Worm (Caenorhabditis elegans) whole organism, L1 larva: ENCODE results near the gene glb-29.

Experiments used
- C04F5.9 ChIP-seq: sonication (generic microtip); optimal IDR thresholded peaks from 2 replicates; lab custom pipeline; 2016; ENCODE audit warnings: missing genetic modification characterization, missing compliant biosample characterization
- C16A3.4 ChIP-seq: fragments of 150-350 bp; optimal IDR thresholded peaks from 2 replicates; lab custom pipeline; 2014; ENCODE audit warnings: missing biosample characterization, missing genetic modification characterization
- C34B4.2 ChIP-seq: sonication (generic microtip); optimal IDR thresholded peaks from 2 replicates; lab custom pipeline; 2017; ENCODE audit warnings: mild to moderate bottlenecking, missing genetic modification characterization, missing compliant biosample characterization
- F16B12.6 ChIP-seq: fragments of 150-350 bp; optimal IDR thresholded peaks from 2 replicates; lab custom pipeline; 2014; ENCODE audit warnings: missing biosample characterization, missing genetic modification characterization
- aha-1 ChIP-seq: fragments of 150-350 bp; optimal IDR thresholded peaks from 2 replicates; lab custom pipeline; 2014; ENCODE audit warnings: missing biosample characterization, missing genetic modification characterization
- alr-1 ChIP-seq: fragments of 200-800 bp; sonication (Bioruptor generic); optimal IDR thresholded peaks from 2 replicates; lab custom pipeline; 2018; ENCODE audit warnings: borderline replicate concordance, mild to moderate bottlenecking, missing genetic modification characterization, missing compliant biosample characterization
- ama-1 ChIP-seq: fragments of 150-350 bp; optimal IDR thresholded peaks from 2 replicates; lab custom pipeline; 2014
- ceh-63 ChIP-seq: fragments of 200-800 bp; sonication (Bioruptor generic); optimal IDR thresholded peaks from 2 replicates; lab custom pipeline; 2018; ENCODE audit warnings: mild to moderate bottlenecking, missing genetic modification characterization, missing compliant biosample characterization
- ceh-8 ChIP-seq: fragments of 200-800 bp; sonication (Bioruptor generic); optimal IDR thresholded peaks from 2 replicates; lab custom pipeline; 2018; ENCODE audit warnings: mild to moderate bottlenecking, missing genetic modification characterization, moderate library complexity, missing compliant biosample characterization
- ceh-82 ChIP-seq, 3 experiments: fragments of 150-350 bp in 1 of 3; sonication (generic microtip) in 2 of 3; optimal IDR thresholded peaks; 2 replicates each; lab custom pipeline; 2014 to 2017; ENCODE audit warnings: missing biosample characterization in 3 of 3, missing genetic modification characterization in 3 of 3
- ces-1 ChIP-seq: fragments of 150-350 bp; optimal IDR thresholded peaks from 2 replicates; lab custom pipeline; 2014; ENCODE audit warnings: missing biosample characterization, missing genetic modification reagents, missing genetic modification characterization
- dpl-1 ChIP-seq, 3 experiments: fragments of 150-350 bp in 2 of 3; sonication (generic microtip) in 1 of 3; optimal IDR thresholded peaks; 2 replicates each; lab custom pipeline; 2014 to 2017; ENCODE audit warnings: missing biosample characterization in 3 of 3, missing genetic modification characterization in 3 of 3, missing genetic modification reagents in 3 of 3
- efl-1 ChIP-seq, 4 experiments: fragments of 150-350 bp; optimal IDR thresholded peaks in 3 of 4; peaks in 1 of 4; 1 replicate in 1 of 4; 2 replicates in 3 of 4; lab custom pipeline; 2014; ENCODE audit warnings: missing biosample characterization in 2 of 4, missing genetic modification characterization in 2 of 4, missing genetic modification reagents in 2 of 4
- efl-3 ChIP-seq: fragments of 200-800 bp; sonication (Bioruptor generic); optimal IDR thresholded peaks from 2 replicates; lab custom pipeline; 2018; ENCODE audit warnings: mild to moderate bottlenecking, missing genetic modification characterization, missing compliant biosample characterization
- egl-13 ChIP-seq: sonication (generic microtip); optimal IDR thresholded peaks from 2 replicates; lab custom pipeline; 2016; ENCODE audit warnings: missing genotype, missing genetic modification reagents, missing genetic modification characterization, missing compliant biosample characterization
- fkh-10 ChIP-seq: sonication (generic microtip); optimal IDR thresholded peaks from 2 replicates; lab custom pipeline; 2017; ENCODE audit warnings: missing biosample characterization, missing genetic modification reagents, missing genetic modification characterization
- fkh-8 ChIP-seq: sonication (generic microtip); optimal IDR thresholded peaks from 2 replicates; lab custom pipeline; 2016; ENCODE audit warnings: mild to moderate bottlenecking, missing genetic modification characterization, missing compliant biosample characterization
- fos-1 ChIP-seq: fragments of 150-350 bp; optimal IDR thresholded peaks from 2 replicates; lab custom pipeline; 2014; ENCODE audit warnings: missing biosample characterization, missing genetic modification characterization
- grh-1 ChIP-seq: fragments of 200-800 bp; sonication (Bioruptor generic); IDR thresholded peaks from 2 replicates; pipeline ENCODE4 v1.3.6; 2022; ENCODE audit warnings: missing genetic modification reagents, missing genetic modification characterization, missing compliant biosample characterization
- hlh-17 ChIP-seq: fragments of 200-800 bp; sonication (Bioruptor generic); optimal IDR thresholded peaks from 2 replicates; lab custom pipeline; 2018; ENCODE audit warnings: missing genetic modification characterization, mild to moderate bottlenecking, missing compliant biosample characterization, moderate library complexity, borderline replicate concordance
- hpl-2 ChIP-seq: fragments of 150-350 bp; optimal IDR thresholded peaks from 2 replicates; lab custom pipeline; 2014; ENCODE audit warnings: missing biosample characterization, missing genetic modification reagents, missing genetic modification characterization
- irx-1 ChIP-seq: sonication (generic microtip); optimal IDR thresholded peaks from 2 replicates; lab custom pipeline; 2016; ENCODE audit warnings: missing genetic modification characterization, missing compliant biosample characterization
- isw-1 ChIP-seq: fragments of 200-800 bp; sonication (Bioruptor generic); IDR thresholded peaks from 2 replicates; pipeline ENCODE4 v1.3.6; 2022; ENCODE audit warnings: missing genetic modification characterization, missing compliant biosample characterization
- jun-1 ChIP-seq: fragments of 150-350 bp; optimal IDR thresholded peaks from 2 replicates; lab custom pipeline; 2014; ENCODE audit warnings: missing biosample characterization, missing genetic modification reagents, missing genetic modification characterization
- lin-13 ChIP-seq: fragments of 150-350 bp; optimal IDR thresholded peaks from 2 replicates; lab custom pipeline; 2014; ENCODE audit warnings: missing biosample characterization, missing genetic modification reagents, missing genetic modification characterization
- lir-3 ChIP-seq: sonication (generic microtip); optimal IDR thresholded peaks from 2 replicates; lab custom pipeline; 2016; ENCODE audit warnings: mild to moderate bottlenecking, missing genetic modification characterization, moderate library complexity, missing compliant biosample characterization; ENCODE audit not compliant: poor library complexity
- mab-9 ChIP-seq: fragments of 200-800 bp; sonication (Bioruptor generic); IDR thresholded peaks from 2 replicates; pipeline ENCODE4 v1.3.6; 2022; ENCODE audit warnings: missing genetic modification reagents, missing genetic modification characterization, missing compliant biosample characterization
- mdl-1 ChIP-seq, 2 experiments: fragments of 150-350 bp; optimal IDR thresholded peaks; 2 replicates each; lab custom pipeline; 2014 to 2017; ENCODE audit warnings: missing biosample characterization in 2 of 2, missing genetic modification characterization in 2 of 2, inconsistent platforms in 1 of 2
- mef-2 ChIP-seq: fragments of 150-350 bp; optimal IDR thresholded peaks from 2 replicates; lab custom pipeline; 2014; ENCODE audit warnings: missing biosample characterization, missing genetic modification characterization
- mep-1 ChIP-seq: fragments of 150-350 bp; optimal IDR thresholded peaks from 2 replicates; lab custom pipeline; 2014; ENCODE audit warnings: missing biosample characterization, missing genetic modification characterization
- nhr-12 ChIP-seq: sonication (generic microtip); optimal IDR thresholded peaks from 2 replicates; lab custom pipeline; 2017; ENCODE audit warnings: missing biosample characterization, missing genetic modification characterization
- nhr-20 ChIP-seq: sonication (generic microtip); optimal IDR thresholded peaks from 2 replicates; lab custom pipeline; 2016; ENCODE audit warnings: mild to moderate bottlenecking, missing genetic modification characterization, missing compliant biosample characterization
- nhr-28 ChIP-seq: fragments of 150-350 bp; optimal IDR thresholded peaks from 2 replicates; lab custom pipeline; 2014; ENCODE audit warnings: missing biosample characterization, missing genetic modification characterization
- nhr-71 ChIP-seq: sonication (generic microtip); optimal IDR thresholded peaks from 2 replicates; lab custom pipeline; 2016; ENCODE audit warnings: mild to moderate bottlenecking, missing genetic modification characterization, moderate library complexity, missing compliant biosample characterization
- nhr-84 ChIP-seq: sonication (generic microtip); optimal IDR thresholded peaks from 2 replicates; lab custom pipeline; 2017; ENCODE audit warnings: missing biosample characterization, missing genetic modification characterization
- nhr-90 ChIP-seq: sonication (generic microtip); optimal IDR thresholded peaks from 2 replicates; lab custom pipeline; 2016; ENCODE audit warnings: mild to moderate bottlenecking, missing genetic modification characterization, missing compliant biosample characterization; ENCODE audit not compliant: poor library complexity
- pax-3 ChIP-seq: fragments of 200-800 bp; sonication (Bioruptor generic); optimal IDR thresholded peaks from 2 replicates; lab custom pipeline; 2018; ENCODE audit warnings: mild to moderate bottlenecking, missing genetic modification characterization, moderate library complexity, missing compliant biosample characterization
- pqm-1 ChIP-seq: sonication (generic microtip); optimal IDR thresholded peaks from 3 replicates; lab custom pipeline; 2017; ENCODE audit warnings: missing biosample characterization, missing genetic modification characterization
- rnt-1 ChIP-seq: sonication (generic microtip); optimal IDR thresholded peaks from 2 replicates; lab custom pipeline; 2016; ENCODE audit warnings: mild to moderate bottlenecking, missing genetic modification characterization, moderate library complexity, missing compliant biosample characterization
- snpc-4 ChIP-seq: fragments of 150-350 bp; optimal IDR thresholded peaks from 2 replicates; lab custom pipeline; 2014; ENCODE audit warnings: missing biosample characterization, missing genetic modification characterization
- snu-23 ChIP-seq: sonication (generic microtip); optimal IDR thresholded peaks from 2 replicates; lab custom pipeline; 2016; ENCODE audit warnings: missing genetic modification characterization, missing compliant biosample characterization
- sptf-1 ChIP-seq: fragments of 150-350 bp; optimal IDR thresholded peaks from 2 replicates; lab custom pipeline; 2014; ENCODE audit warnings: missing biosample characterization, missing genetic modification characterization
- swsn-7 ChIP-seq: sonication (generic microtip); optimal IDR thresholded peaks from 2 replicates; lab custom pipeline; 2016; ENCODE audit warnings: missing genetic modification characterization, missing compliant biosample characterization
- tbx-2 ChIP-seq: sonication (generic microtip); optimal IDR thresholded peaks from 2 replicates; lab custom pipeline; 2016; ENCODE audit warnings: missing genetic modification characterization, missing compliant biosample characterization
- tlp-1 ChIP-seq: fragments of 150-350 bp; optimal IDR thresholded peaks from 2 replicates; lab custom pipeline; 2014; ENCODE audit warnings: missing biosample characterization, missing genetic modification characterization
- unc-86 ChIP-seq: sonication (generic microtip); optimal IDR thresholded peaks from 2 replicates; lab custom pipeline; 2016; ENCODE audit warnings: missing genetic modification characterization, missing compliant biosample characterization
- unc-98 ChIP-seq: fragments of 200-800 bp; sonication (Bioruptor generic); IDR thresholded peaks from 2 replicates; pipeline ENCODE4 v1.3.6; 2022; ENCODE audit warnings: missing genetic modification characterization, missing compliant biosample characterization
- vab-15 ChIP-seq: sonication (generic microtip); optimal IDR thresholded peaks from 2 replicates; lab custom pipeline; 2017; ENCODE audit warnings: missing genotype, mild to moderate bottlenecking, missing genetic modification characterization, missing compliant biosample characterization
- zag-1 ChIP-seq: fragments of 150-350 bp; optimal IDR thresholded peaks from 2 replicates; lab custom pipeline; 2014; ENCODE audit warnings: missing biosample characterization, missing genetic modification characterization
- ztf-4 ChIP-seq: fragments of 150-350 bp; optimal IDR thresholded peaks from 2 replicates; lab custom pipeline; 2014; ENCODE audit warnings: missing biosample characterization, missing genetic modification characterization

Gene glb-29

ce11 chrII:12008772-12009171 is at the start of gene glb-29:
TSS of gene glb-29 (plus strand) at chrII:12009072.
- TF ChIP-seq lir-3 (no peak), snu-23 (GFP tag; lab: Kevin White, UChicago) (no peak), nhr-84 (no peak), hpl-2 (GFP tag; lab: Kevin White, UChicago) (no peak), C16A3.4 (no peak), mep-1 (no peak), ces-1 (GFP tag; lab: Kevin White, UChicago) (no peak), nhr-71 (no peak), sptf-1 (tag; lab: Kevin White, UChicago) (no peak)

- TF ChIP-seq C04F5.9 = peak; percentile 20
- peak; percentile 71 for TF ChIP-seq nhr-90 (tag; lab: Kevin White, UChicago)
- no peak for TF ChIP-seq aha-1
- peak; percentile 30 for TF ChIP-seq snpc-4 (tag; lab: Kevin White, UChicago)
- no peak for TF ChIP-seq nhr-28
- TF ChIP-seq lin-13 (GFP tag; lab: Kevin White, UChicago) = no peak
- peak in 1 of 2 experiments; percentile 2 for TF ChIP-seq mdl-1 (tag; optimal IDR thresholded peaks at IDR 0.05; lab: Kevin White, UChicago)
- TF ChIP-seq nhr-20 = peak; percentile 56
- no peak for TF ChIP-seq hlh-17
- TF ChIP-seq egl-13 = peak; percentile 76
- peak; percentile 82 for TF ChIP-seq rnt-1 (tag; lab: Kevin White, UChicago)
- peak; percentile 65 for TF ChIP-seq tbx-2 (tag; lab: Kevin White, UChicago)
- no peak for TF ChIP-seq efl-3 (GFP tag; lab: Kevin White, UChicago)
- peak; percentile 43 for TF ChIP-seq fos-1 (tag; lab: Kevin White, UChicago)
- no peak for TF ChIP-seq isw-1
- 0 out of 2 replicates have a peak, but pooled peaks have one; percentile 21 for TF ChIP-seq unc-98
- peak; percentile 59 for TF ChIP-seq lir-3
- peak; percentile 26 to 49 for TF ChIP-seq efl-1 (optimal IDR thresholded peaks at IDR 0.05; lab: Kevin White, UChicago)
- TF ChIP-seq efl-1 (GFP tag; optimal IDR thresholded peaks at IDR 0.05 in 1 of 2; lab: Kevin White, UChicago) = peak; percentile 46 to 92
- peak; percentile 64 for TF ChIP-seq jun-1
- TF ChIP-seq ces-1 (GFP tag; lab: Kevin White, UChicago) = no peak
- TF ChIP-seq nhr-12 (tag; lab: Kevin White, UChicago) = no peak
- peak; percentile 87 for TF ChIP-seq fkh-8 (tag; lab: Kevin White, UChicago)
- peak; percentile 69 for TF ChIP-seq swsn-7 (tag; lab: Kevin White, UChicago)
- TF ChIP-seq C34B4.2 (tag; lab: Kevin White, UChicago) = no peak
- no peak for TF ChIP-seq alr-1
- no peak for TF ChIP-seq zag-1 (tag; lab: Kevin White, UChicago)
- TF ChIP-seq tlp-1 = no peak
- TF ChIP-seq vab-15 (tag; lab: Kevin White, UChicago) = peak; percentile 72
- TF ChIP-seq mab-9 = peak; percentile 39; the same call in 1 of the 2 replicates
- no peak for TF ChIP-seq pqm-1 (tag; lab: Kevin White, UChicago)
- TF ChIP-seq irx-1 (tag; lab: Kevin White, UChicago) = peak; percentile 65
- peak; percentile 45 for TF ChIP-seq F16B12.6 (tag; lab: Kevin White, UChicago)
- peak; percentile 14 for TF ChIP-seq mef-2 (tag; lab: Kevin White, UChicago)
- TF ChIP-seq dpl-1 (GFP tag; optimal IDR thresholded peaks at IDR 0.05; lab: Kevin White, UChicago) = peak; percentile 1 to 17 (median 3)
- TF ChIP-seq mep-1 = peak; percentile 69
- TF ChIP-seq pax-3 (tag; lab: Kevin White, UChicago) = peak; percentile 73
- peak; percentile 53 for TF ChIP-seq C16A3.4
- TF ChIP-seq unc-86 = peak; percentile 44
- no peak for TF ChIP-seq ztf-4
- TF ChIP-seq grh-1 = peak; percentile 46; the same call in 1 of the 2 replicates
- TF ChIP-seq ama-1 = no peak
- no peak for TF ChIP-seq ceh-63 (GFP tag; lab: Kevin White, UChicago)
- peak; percentile 65 to 76 (median 68) for TF ChIP-seq ceh-82 (tag; optimal IDR thresholded peaks at IDR 0.05; lab: Kevin White, UChicago)
- TF ChIP-seq fkh-10 (GFP tag; lab: Kevin White, UChicago) = peak; percentile 25
- peak; percentile 85 for TF ChIP-seq ceh-8 (GFP tag; lab: Kevin White, UChicago)
Observed at ce11 chrII:11960596-11961217, 48.2 kb upstream of the glb-29 start.
